Fruit fly (Drosophila melanogaster): Measurements from ENCODE around the gene GV1.

Gene GV1

dm6 chr3L:1868841-1869240 lies 58.5 kb downstream of the GV1 start (continued):
- TF ChIP-seq az2 (GFP tag; optimal IDR thresholded peaks at IDR 0.05), result no peak
- TF ChIP-seq CG8388 (GFP tag; optimal IDR thresholded peaks at IDR 0.05), result no peak
- peak; percentile 9 for TF ChIP-seq Oli (tag; optimal IDR thresholded peaks at IDR 0.05)
- TF ChIP-seq unc-4 (GFP tag; IDR thresholded peaks at IDR 0.05; ENCODE audit: partially characterized antibody), result no peak
- TF ChIP-seq kni (GFP tag; optimal IDR thresholded peaks at IDR 0.05), result no peak
- TF ChIP-seq dysf (GFP tag; IDR thresholded peaks at IDR 0.05), result peak; percentile 78
- no peak for TF ChIP-seq Hmx (GFP tag; optimal IDR thresholded peaks at IDR 0.05)
- TF ChIP-seq GATAe (GFP tag; conservative IDR thresholded peaks at IDR 0.05), result no peak
- peak; percentile 28; the same call in 1 of the 3 replicates for TF ChIP-seq row (GFP tag; IDR thresholded peaks at IDR 0.05)
- TF ChIP-seq CG7357 (GFP tag; IDR thresholded peaks at IDR 0.05), result peak; percentile 63
- peak; percentile 3 for TF ChIP-seq fd96Cb (tag; optimal IDR thresholded peaks at IDR 0.05)
- no peak for TF ChIP-seq jigr1 (GFP tag; IDR thresholded peaks at IDR 0.05)
- TF ChIP-seq prd (optimal IDR thresholded peaks at IDR 0.05), result no peak
- TF ChIP-seq prd (GFP tag; IDR thresholded peaks at IDR 0.05), result peak; percentile 56; the same call in 1 of the 3 replicates
- TF ChIP-seq mirr (GFP tag; optimal IDR thresholded peaks at IDR 0.05), result no peak
- no peak for TF ChIP-seq ac (GFP tag; optimal IDR thresholded peaks at IDR 0.05)
- peak; percentile 22 for TF ChIP-seq CG13296 (GFP tag; optimal IDR thresholded peaks at IDR 0.05)
- peak; percentile 60 for TF ChIP-seq CG17359 (tag; optimal IDR thresholded peaks at IDR 0.05)
- TF ChIP-seq zfh1 (GFP tag; IDR thresholded peaks at IDR 0.05), result peak; percentile 68; the same call in 2 of the 3 replicates
- no peak for TF ChIP-seq wdn (GFP tag; IDR thresholded peaks at IDR 0.05)
- TF ChIP-seq CG3726 (GFP tag; IDR thresholded peaks at IDR 0.05), result 0 out of 3 replicates have a peak, but pooled peaks have one; percentile 26
- TF ChIP-seq unpg (GFP tag; optimal IDR thresholded peaks at IDR 0.05), result no peak
- no peak for TF ChIP-seq B-H2 (GFP tag; optimal IDR thresholded peaks at IDR 0.05)
- no peak for TF ChIP-seq Spps (tag; optimal IDR thresholded peaks at IDR 0.05)
- TF ChIP-seq E2f2 (GFP tag; IDR thresholded peaks at IDR 0.05), result no peak
- TF ChIP-seq CG11085 (GFP tag; IDR thresholded peaks at IDR 0.05), result 0 out of 2 replicates have a peak, but pooled peaks have one; percentile 25
- no peak for TF ChIP-seq CG12769 (tag; optimal IDR thresholded peaks at IDR 0.05)
- TF ChIP-seq Fer1 (GFP tag; optimal IDR thresholded peaks at IDR 0.05), result peak; percentile 10
- TF ChIP-seq sna (GFP tag; IDR thresholded peaks at IDR 0.05; ENCODE audit: partially characterized antibody), result no peak
- TF ChIP-seq peb (GFP tag; IDR thresholded peaks at IDR 0.05), result peak; percentile 29; the same call in 1 of the 2 replicates

dm6 chr3L:1869719-1870118 lies 59.3 kb downstream of the GV1 start, which contains the start of gene CG13924:
CG13924 (plus strand) TSS chr3L:1870019.
- TF ChIP-seq lola (GFP tag; optimal IDR thresholded peaks at IDR 0.05) (no peak), Lhr (GFP tag; optimal IDR thresholded peaks at IDR 0.05) (no peak)
